Fruit fly (Drosophila melanogaster): Measurements from ENCODE around the gene Ttc1.

The Ttc1 gene

DNA sequence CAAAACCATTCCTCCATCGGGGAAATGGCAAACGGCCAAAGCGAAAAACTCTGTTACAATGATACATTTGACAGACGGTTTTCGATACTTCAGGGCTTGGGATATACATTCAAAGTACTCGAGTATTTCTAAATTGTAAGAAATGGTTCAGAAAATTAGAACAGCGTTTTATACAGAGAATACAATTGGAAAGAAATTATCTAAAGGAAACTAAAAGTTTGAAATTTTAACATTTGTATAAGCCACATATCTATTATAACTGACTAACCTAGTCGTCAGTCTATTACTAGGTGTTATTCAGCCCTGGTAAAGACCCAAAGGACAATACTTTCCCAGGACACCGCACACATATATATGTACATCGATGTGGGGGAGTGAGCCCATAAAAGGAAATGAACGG lies 33.7 kb upstream of the Ttc1 start (continued):
- TF ChIP-seq NC2β (GFP tag; optimal IDR thresholded peaks at IDR 0.05) = no peak
- TF ChIP-seq da (GFP tag; optimal IDR thresholded peaks at IDR 0.05) = no peak
- TF ChIP-seq trem (tag; optimal IDR thresholded peaks at IDR 0.05) = no peak
- TF ChIP-seq Bdp1 (GFP tag; optimal IDR thresholded peaks at IDR 0.05) = no peak
- TF ChIP-seq CG6791 (GFP tag; IDR thresholded peaks at IDR 0.05; ENCODE audit: partially characterized antibody) = no peak
- TF ChIP-seq cg (GFP tag; optimal IDR thresholded peaks at IDR 0.05) = no peak
- no peak for TF ChIP-seq CG2199 (GFP tag; IDR thresholded peaks at IDR 0.05)
- no peak for TF ChIP-seq CG9876 (GFP tag; optimal IDR thresholded peaks at IDR 0.05)
- no peak for TF ChIP-seq Oaz (GFP tag; IDR thresholded peaks at IDR 0.05)
- peak; percentile 21 for TF ChIP-seq ATbp (GFP tag; optimal IDR thresholded peaks at IDR 0.05)
- TF ChIP-seq CG8359 (GFP tag; optimal IDR thresholded peaks at IDR 0.05; ENCODE audit: borderline replicate concordance) = no peak
- peak; percentile 0 for TF ChIP-seq HHEX (GFP tag; optimal IDR thresholded peaks at IDR 0.05)
- TF ChIP-seq CG17802 (tag; optimal IDR thresholded peaks at IDR 0.05) = no peak
- TF ChIP-seq CG16863 (GFP tag; optimal IDR thresholded peaks at IDR 0.05) = no peak
- no peak for TF ChIP-seq gsb-n (tag; optimal IDR thresholded peaks at IDR 0.05)
- TF ChIP-seq Rfx (GFP tag; IDR thresholded peaks at IDR 0.05) = peak; percentile 27; the same call in 1 of the 2 replicates
- TF ChIP-seq MESR4 (GFP tag; optimal IDR thresholded peaks at IDR 0.05) = no peak
- TF ChIP-seq grau (tag; optimal IDR thresholded peaks at IDR 0.05) = peak; percentile 56
- no peak for TF ChIP-seq CG15269 (tag; optimal IDR thresholded peaks at IDR 0.05)
- TF ChIP-seq CG7786 (GFP tag; optimal IDR thresholded peaks at IDR 0.05) = no peak
- TF ChIP-seq CG12769 (tag; optimal IDR thresholded peaks at IDR 0.05) = no peak
- TF ChIP-seq HLH3B (GFP tag; IDR thresholded peaks at IDR 0.05) = no peak
- no peak for TF ChIP-seq kni (GFP tag; optimal IDR thresholded peaks at IDR 0.05)
- no peak for TF ChIP-seq chm (GFP tag; IDR thresholded peaks at IDR 0.05)
- TF ChIP-seq CG14710 (tag; optimal IDR thresholded peaks at IDR 0.05) = peak; percentile 8
- TF ChIP-seq so (GFP tag; IDR thresholded peaks at IDR 0.05) = no peak
- TF ChIP-seq Usf (GFP tag; optimal IDR thresholded peaks at IDR 0.05) = no peak
- no peak for TF ChIP-seq CG1529 (GFP tag; optimal IDR thresholded peaks at IDR 0.05)
- peak; percentile 31 for TF ChIP-seq CG9727 (GFP tag; optimal IDR thresholded peaks at IDR 0.05)
- no peak for TF ChIP-seq crol (GFP tag; IDR thresholded peaks at IDR 0.05)
- TF ChIP-seq dati (GFP tag; IDR thresholded peaks at IDR 0.05) = no peak
- TF ChIP-seq tap (tag; optimal IDR thresholded peaks at IDR 0.05) = peak; percentile 32
- TF ChIP-seq ara (GFP tag; IDR thresholded peaks at IDR 0.05) = no peak
- no peak for TF ChIP-seq CG32772 (GFP tag; IDR thresholded peaks at IDR 0.05)
- TF ChIP-seq CG10366 (GFP tag; IDR thresholded peaks at IDR 0.05) = no peak
- no peak for TF ChIP-seq vfl (GFP tag; optimal IDR thresholded peaks at IDR 0.05)
- no peak for TF ChIP-seq sens-2 (GFP tag; IDR thresholded peaks at IDR 0.05)
- no peak for TF ChIP-seq nau (GFP tag; optimal IDR thresholded peaks at IDR 0.05)
- no peak for TF ChIP-seq bbx (GFP tag; IDR thresholded peaks at IDR 0.05; ENCODE audit: partially characterized antibody)
- peak; percentile 24; the same call in 1 of the 3 replicates for TF ChIP-seq CG17361 (GFP tag; IDR thresholded peaks at IDR 0.05)
- TF ChIP-seq Aef1 (GFP tag; IDR thresholded peaks at IDR 0.05) = no peak
- no peak for TF ChIP-seq sc (optimal IDR thresholded peaks at IDR 0.05)
- TF ChIP-seq sc (GFP tag; optimal IDR thresholded peaks at IDR 0.05) = no peak
- TF ChIP-seq Fer3 (tag; optimal IDR thresholded peaks at IDR 0.05) = peak; percentile 43
- TF ChIP-seq B-H2 (GFP tag; optimal IDR thresholded peaks at IDR 0.05) = peak; percentile 35
- TF ChIP-seq Mad (GFP tag; optimal IDR thresholded peaks at IDR 0.05) = no peak
- no peak for TF ChIP-seq twi (tag; optimal IDR thresholded peaks at IDR 0.05)
- TF ChIP-seq jumu (GFP tag; optimal IDR thresholded peaks at IDR 0.05) = no peak
- peak; percentile 32 for TF ChIP-seq CG10267 (tag; optimal IDR thresholded peaks at IDR 0.05)
- peak; percentile 17 for TF ChIP-seq CG17385 (GFP tag; optimal IDR thresholded peaks at IDR 0.05)
- no peak for TF ChIP-seq vvl (GFP tag; IDR thresholded peaks at IDR 0.05)
- no peak for TF ChIP-seq yki (optimal IDR thresholded peaks at IDR 0.05)
- peak; percentile 23 for TF ChIP-seq odd (GFP tag; optimal IDR thresholded peaks at IDR 0.05)

Data from whole organism, embryonic.